Worm (Caenorhabditis elegans): ENCODE results near the gene C01G10.1.

The C01G10.1 gene

DNA sequence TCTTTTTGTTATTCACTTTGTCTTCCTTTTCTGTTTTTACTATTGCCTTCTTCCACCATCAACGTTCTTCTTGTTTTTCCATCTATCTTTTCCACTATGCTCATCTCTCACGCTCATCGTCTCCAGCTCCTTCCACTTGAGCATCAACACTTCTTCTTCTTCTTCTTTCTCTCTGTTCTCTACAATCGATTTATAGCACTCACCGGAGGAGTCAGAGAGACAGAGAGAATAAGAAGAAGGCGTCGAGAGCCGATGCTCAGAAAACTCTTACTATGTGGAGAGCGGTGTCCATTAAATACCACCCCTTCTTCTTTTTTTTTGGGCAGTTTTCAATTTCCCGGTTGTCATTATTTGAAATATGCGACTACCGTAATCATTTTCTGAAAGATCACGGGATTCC lies 24.6 kb upstream of the C01G10.1 start (continued):
- TF ChIP-seq fkh-10 (GFP tag; optimal IDR thresholded peaks at IDR 0.05) (peak; percentile 82), dve-1 (tag; optimal IDR thresholded peaks at IDR 0.05; ENCODE audit: insufficient read depth) (no peak), cey-2 (tag; optimal IDR thresholded peaks at IDR 0.05; ENCODE audit: borderline replicate concordance, insufficient read depth) (no peak), lin-39 (tag; optimal IDR thresholded peaks at IDR 0.05) (no peak), lin-29 (GFP tag; IDR thresholded peaks at IDR 0.05) (no peak), unc-62 (GFP tag; optimal IDR thresholded peaks at IDR 0.05 in 1 of 2) (peak in 1 of 2 experiments; percentile 25), unc-62 (tag; optimal IDR thresholded peaks at IDR 0.05) (no peak), F26F4.8 (GFP tag; conservative IDR thresholded peaks at IDR 0.05) (no peak), lin-1 (GFP tag; IDR thresholded peaks at IDR 0.05) (no peak)

DNA sequence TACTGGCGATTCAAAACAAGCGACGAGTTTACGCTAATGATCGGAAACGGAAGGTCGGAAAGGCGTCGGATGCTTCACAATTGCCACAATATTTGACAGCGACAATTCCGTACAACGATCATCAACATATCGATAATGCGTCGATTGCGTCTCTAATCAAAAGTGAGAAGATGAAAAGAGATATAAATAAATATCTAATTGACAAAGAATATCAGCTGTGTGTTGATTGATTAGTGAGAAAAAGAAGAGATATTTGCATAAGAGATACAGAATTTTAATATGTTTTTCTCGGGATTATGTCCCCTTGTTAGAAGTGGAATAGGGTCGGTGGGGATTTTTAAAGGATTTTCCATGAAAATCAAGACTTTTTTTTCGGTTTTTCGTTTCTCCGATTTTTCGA lies 21.0 kb upstream of the C01G10.1 start:
- TF ChIP-seq saeg-2 (GFP tag; IDR thresholded peaks at IDR 0.05) (no peak), fos-1 (tag; optimal IDR thresholded peaks at IDR 0.05) (no peak), lin-15B (tag; optimal IDR thresholded peaks at IDR 0.05) (no peak), unc-130 (GFP tag; optimal IDR thresholded peaks at IDR 0.05) (no peak), hmg-1.1 (GFP tag; IDR thresholded peaks at IDR 0.05) (no peak), nhr-11 (tag; optimal IDR thresholded peaks at IDR 0.05) (no peak), F37D6.2 (tag; optimal IDR thresholded peaks at IDR 0.05) (no peak), spr-1 (tag; optimal IDR thresholded peaks at IDR 0.05) (no peak)

DNA sequence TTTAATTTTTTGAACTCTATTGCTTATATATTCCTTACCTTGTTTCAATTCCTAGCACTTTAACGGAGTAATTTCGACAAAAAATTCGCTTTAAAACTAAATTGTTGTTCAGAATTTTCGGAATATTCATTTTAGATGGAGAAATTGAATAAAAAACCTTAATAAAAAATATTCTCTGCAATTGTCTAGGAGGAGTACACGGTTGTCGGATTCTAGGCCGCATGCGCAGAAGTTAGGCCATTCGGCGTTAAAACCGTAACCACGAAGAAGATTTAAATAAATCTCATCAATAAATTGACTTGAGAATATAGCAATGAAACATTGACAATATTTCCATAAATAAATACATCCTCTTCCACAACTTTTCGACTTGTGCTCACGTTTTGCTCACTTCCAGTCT lies 17.3 kb upstream of the C01G10.1 start, which contains the start of the genes C01G10.10 and C01G10.9:
C01G10.10 (minus strand) TSS at position 151 of the 400 bp plus-strand sequence.
C01G10.9 (plus strand) TSS at position 240 of the 400 bp plus-strand sequence.
- TF ChIP-seq ceh-20 (GFP tag; IDR thresholded peaks at IDR 0.05) (no peak), snpc-4 (tag; optimal IDR thresholded peaks at IDR 0.05) (no peak), aly-2 (tag; optimal IDR thresholded peaks at IDR 0.05) (no peak), tra-1 (GFP tag; IDR thresholded peaks at IDR 0.05) (no peak), F49E8.2 (tag; optimal IDR thresholded peaks at IDR 0.05; ENCODE audit: borderline replicate concordance) (peak; percentile 1), ama-1 (optimal IDR thresholded peaks at IDR 0.05) (no peak), ztf-11 (tag; optimal IDR thresholded peaks at IDR 0.05) (no peak), zfp-3 (GFP tag; conservative IDR thresholded peaks at IDR 0.05) (no peak), hif-1 (tag; optimal IDR thresholded peaks at IDR 0.05) (peak in 1 of 2 experiments; percentile 80), pha-4 (GFP tag; IDR thresholded peaks at IDR 0.05) (no peak), pha-4 (tag; optimal IDR thresholded peaks at IDR 0.05) (no peak), pqm-1 (tag; optimal IDR thresholded peaks at IDR 0.05) (no peak), nhr-28 (tag; optimal IDR thresholded peaks at IDR 0.05) (no peak), tag-97 (GFP tag; IDR thresholded peaks at IDR 0.05) (no peak), daf-19 (GFP tag; conservative IDR thresholded peaks at IDR 0.05) (no peak), php-3 (GFP tag; IDR thresholded peaks at IDR 0.05) (no peak), nhr-77 (tag; optimal IDR thresholded peaks at IDR 0.05) (no peak), D1046.2 (GFP tag; IDR thresholded peaks at IDR 0.05) (no peak), unc-62 (GFP tag; optimal IDR thresholded peaks at IDR 0.05 in 1 of 2) (no peak), unc-62 (tag; optimal IDR thresholded peaks at IDR 0.05) (no peak), rbr-2 (tag; optimal IDR thresholded peaks at IDR 0.05) (peak; percentile 36), ztf-7 (tag; optimal IDR thresholded peaks at IDR 0.05) (no peak), F37D6.2 (tag; optimal IDR thresholded peaks at IDR 0.05) (no peak), ceh-62 (tag; optimal IDR thresholded peaks at IDR 0.05) (no peak), jun-1 (tag; optimal IDR thresholded peaks at IDR 0.05) (no peak), Y5F2A.4 (GFP tag; optimal IDR thresholded peaks at IDR 0.05) (no peak), zfp-2 (tag; optimal IDR thresholded peaks at IDR 0.05) (no peak), T26A8.4 (GFP tag; IDR thresholded peaks at IDR 0.05) (no peak), dpl-1 (GFP tag; optimal IDR thresholded peaks at IDR 0.05) (peak; percentile 63), mxl-2 (GFP tag; conservative IDR thresholded peaks at IDR 0.05) (no peak), vab-7 (GFP tag; IDR thresholded peaks at IDR 0.05) (no peak), Y48G9A.11 (GFP tag; IDR thresholded peaks at IDR 0.05) (no peak), ctbp-1 (GFP tag; IDR thresholded peaks at IDR 0.05) (no peak), daf-12 (tag; optimal IDR thresholded peaks at IDR 0.05) (no peak), nhr-76 (tag; optimal IDR thresholded peaks at IDR 0.05) (no peak), ZK546.5 (tag; optimal IDR thresholded peaks at IDR 0.05) (no peak), nhr-48 (tag; optimal IDR thresholded peaks at IDR 0.05) (peak; percentile 1)
